Worm (Caenorhabditis elegans) whole organism, L3 larva: ENCODE results near the gene T21B10.4.

Experiments
- aly-2 ChIP-seq: fragments of 150-350 bp; optimal IDR thresholded peaks from 2 replicates; lab custom pipeline; 2014; ENCODE audit warnings: missing biosample characterization, missing genetic modification characterization
- egl-27 ChIP-seq: sonication (generic microtip); optimal IDR thresholded peaks from 4 replicates; lab custom pipeline; 2017; ENCODE audit warnings: missing biosample characterization, missing genetic modification reagents, missing genetic modification characterization
- nhr-11 ChIP-seq: fragments of 150-350 bp; optimal IDR thresholded peaks from 2 replicates; lab custom pipeline; 2014; ENCODE audit warnings: missing biosample characterization, missing genetic modification characterization

DNA sequence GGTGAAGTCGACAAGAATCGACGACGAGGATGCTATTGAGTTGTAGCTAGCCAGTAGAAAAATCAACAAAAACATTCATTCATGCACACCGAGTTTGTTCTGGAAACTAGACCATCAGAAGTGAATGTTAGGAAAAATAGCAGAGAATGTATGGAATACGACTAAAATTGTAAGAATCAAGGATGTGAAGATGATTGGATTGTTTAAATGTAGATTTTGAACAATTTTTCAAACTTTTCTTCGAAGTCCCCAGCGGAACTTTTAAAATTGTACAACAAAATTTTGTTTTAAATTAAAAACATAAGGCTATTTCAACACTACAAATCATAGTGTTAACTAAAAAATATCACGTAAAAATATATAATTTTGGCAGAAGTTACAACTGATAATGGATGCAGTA lies 42.0 kb downstream of the T21B10.4 start, which contains the start of gene C18E9.7:
- TF ChIP-seq egl-27 (tag; lab: Kevin White, UChicago) (no peak), nhr-11 (tag; lab: Kevin White, UChicago) (no peak), aly-2 (tag; lab: Kevin White, UChicago) (no peak)
